Worm (Caenorhabditis elegans) whole organism, L4 larva: Measurements from ENCODE around the gene Y41C4A.18.

ENCODE experiments used
- nhr-11 ChIP-seq: fragments of 150-350 bp; optimal IDR thresholded peaks from 2 replicates; lab custom pipeline; 2014; ENCODE audit warnings: missing biosample characterization, missing genetic modification characterization
- nhr-76 ChIP-seq: fragments of 150-350 bp; optimal IDR thresholded peaks from 2 replicates; lab custom pipeline; 2014; ENCODE audit warnings: missing biosample characterization, missing genetic modification characterization
- pha-4 ChIP-seq, 2 experiments: fragments of 150-350 bp in 1 of 2; fragments of 200-800 bp in 1 of 2; sonication (Bioruptor generic) in 1 of 2; IDR thresholded peaks in 1 of 2; optimal IDR thresholded peaks in 1 of 2; 2 replicates each; pipeline versions ENCODE4 v1.3.6 to Lab custom; 2014 to 2022; ENCODE audit warnings: missing genetic modification characterization in 2 of 2, missing genetic modification reagents in 2 of 2, missing biosample characterization in 1 of 2, missing compliant biosample characterization in 1 of 2
- pqm-1 ChIP-seq: sonication (generic microtip); optimal IDR thresholded peaks from 2 replicates; lab custom pipeline; 2017; ENCODE audit warnings: missing biosample characterization, missing genetic modification characterization
- snpc-4 ChIP-seq: fragments of 150-350 bp; optimal IDR thresholded peaks from 2 replicates; lab custom pipeline; 2014; ENCODE audit warnings: missing biosample characterization, missing genetic modification characterization

DNA sequence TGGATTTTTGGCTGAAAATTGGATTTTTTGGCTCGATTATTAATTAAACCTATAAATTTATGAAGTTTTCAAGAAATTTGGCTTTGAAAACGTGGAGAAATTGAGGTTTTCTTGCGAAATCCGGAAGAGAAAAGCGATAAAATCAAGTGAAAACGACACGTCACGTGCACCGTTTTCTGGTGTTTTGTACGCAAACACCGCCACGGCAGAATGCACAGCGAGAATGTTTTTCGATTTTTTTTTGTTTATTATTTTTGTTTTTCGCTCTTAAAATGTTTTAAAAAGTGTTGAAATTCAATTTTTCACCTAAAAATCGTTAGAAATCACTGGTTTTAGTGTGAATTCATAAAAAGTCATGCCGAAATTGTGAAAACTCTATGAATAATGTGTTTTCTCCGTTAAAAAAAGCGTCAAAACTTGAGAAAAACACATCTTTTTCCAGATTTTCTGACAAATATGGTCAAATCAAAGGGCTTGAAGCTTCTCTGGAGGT lies 44.1 kb downstream of the Y41C4A.18 start, which contains the start of gene immp-1:
- TF ChIP-seq nhr-11 (tag; lab: Kevin White, UChicago), result no peak
- TF ChIP-seq pqm-1 (tag; lab: Kevin White, UChicago), result no peak
- no peak for TF ChIP-seq nhr-76 (tag; lab: Kevin White, UChicago)
- TF ChIP-seq pha-4 (GFP tag; IDR thresholded peaks at IDR 0.05; lab: Robert Waterston, UW), result no peak
- no peak for TF ChIP-seq pha-4 (tag; optimal IDR thresholded peaks at IDR 0.05; lab: Kevin White, UChicago)
- TF ChIP-seq snpc-4 (tag; lab: Kevin White, UChicago), result no peak
